Fruit fly (Drosophila melanogaster) whole organism, prepupa: ENCODE measurements around the gene Or22c.
A peak's percentile ranks its signal among the peaks of the same experiment; 100 is the strongest.

Experiments
- CG11294 ChIP-seq: fragments of 200-800 bp; sonication (Bioruptor generic); IDR thresholded peaks from 2 replicates; pipeline ENCODE4 v1.3.6; 2022; ENCODE audit warnings: missing biosample characterization, missing genetic modification characterization
- Eip78C ChIP-seq: fragments of 200-800 bp; sonication (Bioruptor generic); peaks from one replicate; lab custom pipeline; 2016; ENCODE audit warnings: missing biosample characterization, missing genetic modification characterization
- Eip93F ChIP-seq: fragments of 200-800 bp; sonication (Bioruptor generic); optimal IDR thresholded peaks from 2 replicates; lab custom pipeline; 2016; ENCODE audit warnings: missing biosample characterization, mild to moderate bottlenecking, missing genetic modification characterization
- Gug ChIP-seq: fragments of 200-800 bp; sonication (Bioruptor generic); IDR thresholded peaks from 2 replicates; pipeline ENCODE4 v1.3.6; 2022; ENCODE audit warnings: missing biosample characterization, missing genetic modification characterization
- Hr4 ChIP-seq: fragments of 200-800 bp; sonication (Bioruptor generic); optimal IDR thresholded peaks from 3 replicates; lab custom pipeline; 2016; ENCODE audit warnings: missing biosample characterization, missing genetic modification characterization
- Met ChIP-seq: fragments of 200-800 bp; sonication (Bioruptor generic); optimal IDR thresholded peaks from 3 replicates; lab custom pipeline; 2016; ENCODE audit warnings: missing biosample characterization, missing genetic modification characterization
- Smox ChIP-seq: fragments of 200-800 bp; sonication (Bioruptor generic); optimal IDR thresholded peaks from 3 replicates; lab custom pipeline; 2016; ENCODE audit warnings: missing biosample characterization, missing genetic modification characterization
- fd85E ChIP-seq: fragments of 200-800 bp; sonication (Bioruptor generic); optimal IDR thresholded peaks from 3 replicates; lab custom pipeline; 2016; ENCODE audit warnings: missing biosample characterization, missing genetic modification characterization
- net ChIP-seq: fragments of 200-800 bp; sonication (Bioruptor generic); optimal IDR thresholded peaks from 3 replicates; lab custom pipeline; 2016; ENCODE audit warnings: missing biosample characterization, missing genetic modification characterization

DNA sequence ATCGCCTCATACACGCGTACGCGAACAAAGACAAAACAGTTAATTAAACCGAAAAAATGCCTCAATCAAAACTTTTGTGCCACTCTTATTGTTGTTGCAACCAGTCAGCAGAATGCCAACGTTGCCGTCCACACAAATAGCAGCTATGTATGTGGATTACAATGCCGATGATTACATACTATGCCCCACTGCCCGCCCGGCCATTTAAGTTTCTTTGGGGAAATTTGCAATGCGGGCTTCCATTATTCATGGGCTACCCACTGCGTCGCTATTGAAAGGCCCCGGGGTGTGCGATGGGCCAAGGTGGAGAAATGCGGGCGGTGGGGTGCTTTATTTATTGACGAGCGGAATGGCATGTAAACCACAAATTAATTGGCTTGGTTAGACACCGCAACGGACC, 30.0 kb downstream of the Or22c start:
- TF ChIP-seq fd85E (GFP tag; lab: Kevin White, UChicago): no peak
- TF ChIP-seq Gug (GFP tag; lab: Robert Waterston, UW): no peak
- no peak for TF ChIP-seq Eip93F (GFP tag; lab: Kevin White, UChicago)
- TF ChIP-seq Hr4 (GFP tag; lab: Kevin White, UChicago): no peak
- no peak for TF ChIP-seq Smox
- TF ChIP-seq CG11294 (GFP tag; lab: Robert Waterston, UW): no peak
- peak; percentile 9 for TF ChIP-seq Met (GFP tag; lab: Kevin White, UChicago)
- no peak for TF ChIP-seq Eip78C (GFP tag; lab: Kevin White, UChicago)
- TF ChIP-seq net (GFP tag; lab: Kevin White, UChicago): no peak
